Worm (Caenorhabditis elegans) whole organism, late embryonic: ENCODE data around the gene srpa-72.

Experiments used
- ama-1 ChIP-seq: fragments of 150-350 bp; optimal IDR thresholded peaks from 2 replicates; lab custom pipeline; 2014
- sdc-2 ChIP-seq: sonication (generic microtip); optimal IDR thresholded peaks from 2 replicates; lab custom pipeline; 2016; ENCODE audit warnings: missing genotype, missing genetic modification characterization, missing compliant biosample characterization

DNA sequence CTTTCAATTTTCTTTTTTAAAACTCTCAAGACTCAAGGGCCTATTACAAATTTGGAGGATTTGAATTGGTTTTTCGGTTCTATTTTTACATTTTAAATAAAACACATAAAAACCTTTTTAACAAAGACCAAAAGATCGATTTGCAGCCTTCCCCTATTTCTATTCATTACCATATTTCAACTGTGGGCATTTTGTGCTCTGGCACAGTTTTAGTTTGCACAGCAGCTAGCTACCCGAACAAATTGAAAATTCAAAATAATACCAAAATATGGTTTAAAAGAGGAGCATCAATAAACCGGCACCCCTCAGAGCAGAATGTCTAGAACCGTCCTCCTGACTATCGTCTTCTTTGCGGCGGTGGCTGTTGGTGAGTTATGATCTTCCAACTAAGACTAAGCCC, 5.9 kb upstream of the srpa-72 start, which contains the start of gene F08D12.2:
- TF ChIP-seq sdc-2 (tag; lab: Kevin White, UChicago): no peak
- no peak for TF ChIP-seq ama-1
